Fruit fly (Drosophila melanogaster): Measurements from ENCODE around the gene Rassf.

- TF ChIP-seq Pif1A (GFP tag; optimal IDR thresholded peaks at IDR 0.05): peak; percentile 45
- TF ChIP-seq CG17806 (tag; optimal IDR thresholded peaks at IDR 0.05): peak; percentile 87
- peak; percentile 54; the same call in 2 of the 3 replicates for TF ChIP-seq fd96Ca (GFP tag; IDR thresholded peaks at IDR 0.05)
- peak; percentile 49; the same call in 1 of the 3 replicates for TF ChIP-seq CG4496 (GFP tag; IDR thresholded peaks at IDR 0.05)
- peak; percentile 47; the same call in 1 of the 2 replicates for TF ChIP-seq rn (GFP tag; IDR thresholded peaks at IDR 0.05)
- peak; percentile 68 for TF ChIP-seq Snoo (tag; optimal IDR thresholded peaks at IDR 0.05)
- peak; percentile 27 for TF ChIP-seq D1 (tag; optimal IDR thresholded peaks at IDR 0.05)
- TF ChIP-seq CG9948 (tag; optimal IDR thresholded peaks at IDR 0.05): peak; percentile 82
Measured at dm6 chr3R:23147625-23148024, 29.9 kb upstream of the Rassf start.

All from whole organism, pupa.